Worm (Caenorhabditis elegans) whole organism, early embryonic: ENCODE results near the gene ced-13.

Source experiments
- B0310.2 ChIP-seq: sonication (generic microtip); optimal IDR thresholded peaks from 2 replicates; lab custom pipeline; 2016; ENCODE audit warnings: mild to moderate bottlenecking, missing genetic modification characterization, missing compliant biosample characterization
- F13C5.2 ChIP-seq: sonication (generic microtip); optimal IDR thresholded peaks from 2 replicates; lab custom pipeline; 2017; ENCODE audit warnings: mild to moderate bottlenecking, missing genetic modification characterization, inconsistent platforms, missing compliant biosample characterization
- aly-1 ChIP-seq: sonication (generic microtip); optimal IDR thresholded peaks from 2 replicates; lab custom pipeline; 2016; ENCODE audit warnings: missing genetic modification characterization, missing compliant biosample characterization
- ama-1 ChIP-seq: fragments of 150-350 bp; optimal IDR thresholded peaks from 2 replicates; lab custom pipeline; 2014
- ceh-13 ChIP-seq: fragments of 200-800 bp; sonication (Bioruptor generic); optimal IDR thresholded peaks from 2 replicates; lab custom pipeline; 2018; ENCODE audit warnings: mild to moderate bottlenecking, missing genetic modification characterization, missing compliant biosample characterization
- ceh-36 ChIP-seq: sonication (generic microtip); optimal IDR thresholded peaks from 2 replicates; lab custom pipeline; 2016; ENCODE audit warnings: missing genetic modification characterization, inconsistent platforms, missing compliant biosample characterization
- ets-7 ChIP-seq: sonication (generic microtip); optimal IDR thresholded peaks from 2 replicates; lab custom pipeline; 2016; ENCODE audit warnings: missing genotype, missing genetic modification characterization, missing compliant biosample characterization
- flt-1 ChIP-seq: fragments of 200-800 bp; sonication (Bioruptor generic); IDR thresholded peaks from 2 replicates; pipeline ENCODE4 v1.3.6; 2022; ENCODE audit warnings: missing genetic modification characterization, missing compliant biosample characterization
- hmbx-1 ChIP-seq: sonication (generic microtip); optimal IDR thresholded peaks from 2 replicates; lab custom pipeline; 2016; ENCODE audit warnings: mild to moderate bottlenecking, missing genetic modification characterization, missing compliant biosample characterization
- hmg-4 ChIP-seq: fragments of 200-800 bp; sonication (Bioruptor generic); optimal IDR thresholded peaks from 2 replicates; lab custom pipeline; 2018; ENCODE audit warnings: mild to moderate bottlenecking, missing genetic modification characterization, missing compliant biosample characterization
- hnd-1 ChIP-seq: sonication (generic microtip); optimal IDR thresholded peaks from 2 replicates; lab custom pipeline; 2016; ENCODE audit warnings: missing genetic modification characterization, missing compliant biosample characterization
- pes-1 ChIP-seq: fragments of 200-800 bp; sonication (Bioruptor generic); IDR thresholded peaks from 2 replicates; pipeline ENCODE4 v1.3.6; 2022; ENCODE audit warnings: missing genetic modification reagents, missing genetic modification characterization, missing compliant biosample characterization
- scrt-1 ChIP-seq: fragments of 200-800 bp; sonication (Bioruptor generic); IDR thresholded peaks from 2 replicates; pipeline ENCODE4 v1.3.6; 2022; ENCODE audit warnings: missing genetic modification characterization, missing compliant biosample characterization
- sea-1 ChIP-seq: fragments of 200-800 bp; sonication (Bioruptor generic); conservative IDR thresholded peaks from 2 replicates; pipeline ENCODE4 v1.3.6; 2022; ENCODE audit warnings: missing genetic modification characterization, missing compliant biosample characterization
- tbx-11 ChIP-seq: fragments of 200-800 bp; sonication (Bioruptor generic); IDR thresholded peaks from 2 replicates; pipeline ENCODE4 v1.3.6; 2022; ENCODE audit warnings: missing genetic modification characterization, missing compliant biosample characterization
- tbx-37 ChIP-seq: fragments of 200-800 bp; sonication (Bioruptor generic); conservative IDR thresholded peaks from 2 replicates; pipeline ENCODE4 v1.3.6; 2022; ENCODE audit warnings: missing genetic modification reagents, missing genetic modification characterization, missing compliant biosample characterization
- tra-4 ChIP-seq: sonication (generic microtip); optimal IDR thresholded peaks from 2 replicates; lab custom pipeline; 2017; ENCODE audit warnings: missing genetic modification characterization, missing compliant biosample characterization

Gene ced-13

ce11 chrX:8320889-8321288 is 21.4 kb upstream of the ced-13 start, which contains the start of gene pqn-57:
pqn-57 (minus strand) TSS chrX:8320989.
- TF ChIP-seq pes-1 (GFP tag; lab: Robert Waterston, UW) (no peak), tbx-11 (GFP tag; lab: Robert Waterston, UW) (no peak), F13C5.2 (tag; lab: Kevin White, UChicago) (no peak), ceh-36 (tag; lab: Kevin White, UChicago) (no peak), B0310.2 (tag; lab: Kevin White, UChicago) (no peak), flt-1 (GFP tag; lab: Robert Waterston, UW) (no peak), ets-7 (tag; lab: Kevin White, UChicago) (no peak), aly-1 (no peak), tra-4 (tag; lab: Kevin White, UChicago) (no peak), ceh-13 (GFP tag; lab: Kevin White, UChicago) (no peak), hnd-1 (tag; lab: Kevin White, UChicago) (no peak), hmbx-1 (tag; lab: Kevin White, UChicago) (no peak), sea-1 (GFP tag; lab: Robert Waterston, UW) (no peak)

- TF ChIP-seq aly-1: no peak
- no peak for TF ChIP-seq ceh-13 (GFP tag; lab: Kevin White, UChicago)
- no peak for TF ChIP-seq tra-4 (tag; lab: Kevin White, UChicago)
- TF ChIP-seq tbx-11 (GFP tag; lab: Robert Waterston, UW): no peak
- TF ChIP-seq ceh-36 (tag; lab: Kevin White, UChicago): no peak
- no peak for TF ChIP-seq sea-1 (GFP tag; lab: Robert Waterston, UW)
- no peak for TF ChIP-seq ama-1
- no peak for TF ChIP-seq B0310.2 (tag; lab: Kevin White, UChicago)
- TF ChIP-seq hmbx-1 (tag; lab: Kevin White, UChicago): no peak
- TF ChIP-seq ets-7 (tag; lab: Kevin White, UChicago): no peak
- TF ChIP-seq scrt-1 (GFP tag; lab: Robert Waterston, UW): no peak
- no peak for TF ChIP-seq hnd-1 (tag; lab: Kevin White, UChicago)
- no peak for TF ChIP-seq tbx-37 (GFP tag; lab: Robert Waterston, UW)
- no peak for TF ChIP-seq F13C5.2 (tag; lab: Kevin White, UChicago)
- TF ChIP-seq flt-1 (GFP tag; lab: Robert Waterston, UW): no peak
Measured at ce11 chrX:8318950-8319349, 19.5 kb upstream of the ced-13 start, which contains the start of gene srh-11. srh-11 (minus strand) TSS chrX:8319050.

- TF ChIP-seq B0310.2 (tag; lab: Kevin White, UChicago) (no peak), hmg-4 (no peak), flt-1 (GFP tag; lab: Robert Waterston, UW) (no peak), aly-1 (no peak), sea-1 (GFP tag; lab: Robert Waterston, UW) (no peak), ama-1 (no peak), tra-4 (tag; lab: Kevin White, UChicago) (no peak), tbx-37 (GFP tag; lab: Robert Waterston, UW) (no peak), F13C5.2 (tag; lab: Kevin White, UChicago) (no peak), hmbx-1 (tag; lab: Kevin White, UChicago) (no peak), ceh-36 (tag; lab: Kevin White, UChicago) (no peak), tbx-11 (GFP tag; lab: Robert Waterston, UW) (no peak), ets-7 (tag; lab: Kevin White, UChicago) (no peak)
Measured at ce11 chrX:8311590-8311989, 12.1 kb upstream of the ced-13 start.

ce11 chrX:8310747-8311146 is 11.3 kb upstream of the ced-13 start:
- TF ChIP-seq ama-1: no peak
- no peak for TF ChIP-seq ceh-13 (GFP tag; lab: Kevin White, UChicago)
- TF ChIP-seq hmbx-1 (tag; lab: Kevin White, UChicago): no peak
- no peak for TF ChIP-seq hmg-4
- TF ChIP-seq scrt-1 (GFP tag; lab: Robert Waterston, UW): no peak
- TF ChIP-seq sea-1 (GFP tag; lab: Robert Waterston, UW): no peak
- no peak for TF ChIP-seq tra-4 (tag; lab: Kevin White, UChicago)
- no peak for TF ChIP-seq ets-7 (tag; lab: Kevin White, UChicago)
- TF ChIP-seq aly-1: no peak
- no peak for TF ChIP-seq tbx-11 (GFP tag; lab: Robert Waterston, UW)
- TF ChIP-seq B0310.2 (tag; lab: Kevin White, UChicago): no peak
- no peak for TF ChIP-seq flt-1 (GFP tag; lab: Robert Waterston, UW)

ce11 chrX:8308491-8308890 is 9.0 kb upstream of the ced-13 start:
- TF ChIP-seq pes-1 (GFP tag; lab: Robert Waterston, UW) (no peak), ceh-36 (tag; lab: Kevin White, UChicago) (no peak), tra-4 (tag; lab: Kevin White, UChicago) (no peak), ceh-13 (GFP tag; lab: Kevin White, UChicago) (no peak), F13C5.2 (tag; lab: Kevin White, UChicago) (no peak)

ce11 chrX:8307600-8307999 is 8.1 kb upstream of the ced-13 start, which contains the start of gene R09F10.5:
R09F10.5 (minus strand) TSS chrX:8307700.
- TF ChIP-seq sea-1 (GFP tag; lab: Robert Waterston, UW) (no peak), ceh-36 (tag; lab: Kevin White, UChicago) (no peak), aly-1 (no peak), B0310.2 (tag; lab: Kevin White, UChicago) (no peak), ets-7 (tag; lab: Kevin White, UChicago) (no peak), hnd-1 (tag; lab: Kevin White, UChicago) (no peak)

- no peak for TF ChIP-seq sea-1 (GFP tag; lab: Robert Waterston, UW)
- TF ChIP-seq B0310.2 (tag; lab: Kevin White, UChicago): no peak
- TF ChIP-seq hnd-1 (tag; lab: Kevin White, UChicago): no peak
Measured at ce11 chrX:8302803-8303202, 3.3 kb upstream of the ced-13 start.

ce11 chrX:8302299-8302698 is 2.8 kb upstream of the ced-13 start, which contains the start of gene inx-5:
inx-5 (minus strand) TSS chrX:8302399.
- no peak for TF ChIP-seq tbx-37 (GFP tag; lab: Robert Waterston, UW)
- no peak for TF ChIP-seq aly-1
- TF ChIP-seq sea-1 (GFP tag; lab: Robert Waterston, UW): no peak
- no peak for TF ChIP-seq ceh-13 (GFP tag; lab: Kevin White, UChicago)
- no peak for TF ChIP-seq hmbx-1 (tag; lab: Kevin White, UChicago)
- TF ChIP-seq F13C5.2 (tag; lab: Kevin White, UChicago): no peak
- TF ChIP-seq tbx-11 (GFP tag; lab: Robert Waterston, UW): no peak
- no peak for TF ChIP-seq flt-1 (GFP tag; lab: Robert Waterston, UW)
- no peak for TF ChIP-seq hmg-4
- TF ChIP-seq ets-7 (tag; lab: Kevin White, UChicago): no peak
- no peak for TF ChIP-seq tra-4 (tag; lab: Kevin White, UChicago)
- no peak for TF ChIP-seq scrt-1 (GFP tag; lab: Robert Waterston, UW)
